Fruit fly (Drosophila melanogaster) whole organism, pupa: ENCODE data around the gene CG1927.

Experiments
- CG14655 ChIP-seq: fragments of 200-800 bp; sonication (Bioruptor generic); optimal IDR thresholded peaks from 3 replicates; lab custom pipeline; 2017; ENCODE audit warnings: mild to moderate bottlenecking, missing biosample characterization, missing genetic modification reagents, missing genetic modification characterization
- CG17806 ChIP-seq: fragments of 200-800 bp; sonication (Bioruptor generic); optimal IDR thresholded peaks from 2 replicates; lab custom pipeline; 2018; ENCODE audit warnings: missing biosample characterization, mild to moderate bottlenecking, missing genetic modification characterization, moderate library complexity
- CG34367 ChIP-seq: fragments of 200-800 bp; sonication (Bioruptor generic); optimal IDR thresholded peaks from 2 replicates; lab custom pipeline; 2018; ENCODE audit warnings: missing biosample characterization, mild to moderate bottlenecking, missing genetic modification characterization
- CG8301 ChIP-seq: fragments of 200-800 bp; sonication (Bioruptor generic); optimal IDR thresholded peaks from 2 replicates; lab custom pipeline; 2018; ENCODE audit warnings: missing biosample characterization, mild to moderate bottlenecking, missing genetic modification characterization
- EcR ChIP-seq: fragments of 200-800 bp; sonication (Bioruptor generic); optimal IDR thresholded peaks from 3 replicates; lab custom pipeline; 2019; ENCODE audit warnings: missing biosample characterization, missing genetic modification characterization, mild to moderate bottlenecking, moderate library complexity, missing genetic modification reagents
- gl ChIP-seq: fragments of 200-800 bp; sonication (Bioruptor generic); optimal IDR thresholded peaks from 2 replicates; lab custom pipeline; 2018; ENCODE audit warnings: missing biosample characterization, mild to moderate bottlenecking, missing genetic modification characterization

DNA sequence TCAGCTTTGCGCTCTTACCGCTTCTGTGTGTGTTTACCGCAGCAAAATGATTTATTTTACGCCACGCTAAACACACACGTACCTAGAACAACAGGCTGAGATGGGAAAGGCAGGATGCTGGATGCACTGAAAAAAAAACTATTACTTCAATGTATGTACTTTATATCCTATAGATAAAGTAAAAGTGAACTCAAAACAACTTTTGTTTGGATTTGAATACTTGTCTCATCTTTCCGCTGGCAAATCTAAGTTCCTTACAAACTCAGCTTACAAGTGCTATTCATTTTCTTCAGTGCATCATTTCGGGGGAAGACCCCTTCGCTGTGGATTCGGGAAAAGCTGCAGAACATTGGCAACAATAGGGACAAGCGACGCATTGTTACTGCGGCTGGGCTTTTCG lies 6.9 kb upstream of the CG1927 start:
- TF ChIP-seq gl (tag; lab: Kevin White, UChicago) (no peak), EcR (GFP tag; lab: Kevin White, UChicago) (no peak), CG8301 (tag; lab: Kevin White, UChicago) (no peak), CG34367 (tag; lab: Kevin White, UChicago) (no peak), CG14655 (GFP tag; lab: Kevin White, UChicago) (no peak), CG17806 (tag; lab: Kevin White, UChicago) (no peak)
